Worm (Caenorhabditis elegans): ENCODE measurements around the gene ufm-1.
A peak's percentile ranks its signal among the peaks of the same experiment; 100 is the strongest.

The ufm-1 gene

ce11 chrIII:7858407-7859029 lies at the start of gene ufm-1, which contains the start of gene coq-5:
Gene ufm-1 (plus strand): TSS chrIII:7858979.
Gene coq-5 (minus strand): TSS chrIII:7858457.
- TF ChIP-seq ceh-13 (GFP tag; optimal IDR thresholded peaks at IDR 0.05): no peak
- no peak for TF ChIP-seq scrt-1 (GFP tag; IDR thresholded peaks at IDR 0.05)
- no peak for TF ChIP-seq sea-1 (GFP tag; conservative IDR thresholded peaks at IDR 0.05)
- TF ChIP-seq hmg-4 (GFP tag; optimal IDR thresholded peaks at IDR 0.05): no peak
- no peak for TF ChIP-seq hnd-1 (tag; optimal IDR thresholded peaks at IDR 0.05)
- 0 out of 2 replicates have a peak, but pooled peaks have one; percentile 14 for TF ChIP-seq tbx-37 (GFP tag; conservative IDR thresholded peaks at IDR 0.05)
- no peak for TF ChIP-seq F13C5.2 (tag; optimal IDR thresholded peaks at IDR 0.05)
- no peak for TF ChIP-seq tra-4 (tag; optimal IDR thresholded peaks at IDR 0.05)

DNA sequence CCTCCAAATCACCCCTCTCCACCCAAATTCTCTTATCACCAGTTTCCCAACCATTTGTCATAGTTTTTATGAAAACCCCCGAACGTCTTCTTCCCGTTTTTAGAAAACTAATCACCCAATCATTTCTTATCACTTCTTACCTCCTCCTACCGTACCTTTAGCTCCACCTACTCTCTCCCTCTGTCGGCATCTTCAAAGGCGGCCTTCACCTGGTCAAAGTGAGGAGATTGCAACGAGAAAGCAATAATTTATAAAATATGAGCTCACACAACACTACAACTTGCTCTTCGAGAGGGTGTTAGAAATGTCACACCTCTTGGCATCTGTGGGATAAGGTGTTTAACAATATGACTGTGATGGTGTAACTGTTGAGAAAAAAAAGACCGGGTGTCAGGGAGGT lies 49.7 kb upstream of the ufm-1 start:
- TF ChIP-seq hmbx-1 (tag; optimal IDR thresholded peaks at IDR 0.05) (no peak), F13C5.2 (tag; optimal IDR thresholded peaks at IDR 0.05) (no peak), aly-1 (tag; optimal IDR thresholded peaks at IDR 0.05) (no peak), pes-1 (GFP tag; IDR thresholded peaks at IDR 0.05) (no peak), scrt-1 (GFP tag; IDR thresholded peaks at IDR 0.05) (no peak), B0310.2 (tag; optimal IDR thresholded peaks at IDR 0.05) (no peak), ceh-13 (GFP tag; optimal IDR thresholded peaks at IDR 0.05) (no peak), ama-1 (optimal IDR thresholded peaks at IDR 0.05) (no peak), ceh-36 (tag; optimal IDR thresholded peaks at IDR 0.05) (no peak), ets-7 (tag; optimal IDR thresholded peaks at IDR 0.05) (no peak), hnd-1 (tag; optimal IDR thresholded peaks at IDR 0.05) (no peak), tbx-37 (GFP tag; conservative IDR thresholded peaks at IDR 0.05) (no peak), tbx-11 (GFP tag; IDR thresholded peaks at IDR 0.05) (no peak), tra-4 (tag; optimal IDR thresholded peaks at IDR 0.05) (no peak), flt-1 (GFP tag; IDR thresholded peaks at IDR 0.05) (no peak), hmg-4 (GFP tag; optimal IDR thresholded peaks at IDR 0.05) (no peak), sea-1 (GFP tag; conservative IDR thresholded peaks at IDR 0.05) (no peak)

- TF ChIP-seq ets-7 (tag; optimal IDR thresholded peaks at IDR 0.05) (no peak), flt-1 (GFP tag; IDR thresholded peaks at IDR 0.05) (no peak), pes-1 (GFP tag; IDR thresholded peaks at IDR 0.05) (no peak), hnd-1 (tag; optimal IDR thresholded peaks at IDR 0.05) (no peak), B0310.2 (tag; optimal IDR thresholded peaks at IDR 0.05) (no peak), scrt-1 (GFP tag; IDR thresholded peaks at IDR 0.05) (no peak), sea-1 (GFP tag; conservative IDR thresholded peaks at IDR 0.05) (no peak), tra-4 (tag; optimal IDR thresholded peaks at IDR 0.05) (no peak), ama-1 (optimal IDR thresholded peaks at IDR 0.05) (no peak), tbx-37 (GFP tag; conservative IDR thresholded peaks at IDR 0.05) (no peak), ceh-36 (tag; optimal IDR thresholded peaks at IDR 0.05) (no peak), F13C5.2 (tag; optimal IDR thresholded peaks at IDR 0.05) (no peak), ceh-13 (GFP tag; optimal IDR thresholded peaks at IDR 0.05) (no peak), tbx-11 (GFP tag; IDR thresholded peaks at IDR 0.05) (no peak)
Observed at ce11 chrIII:7812208-7812880, 46.4 kb upstream of the ufm-1 start.

ce11 chrIII:7814159-7815055 lies 44.4 kb upstream of the ufm-1 start, which contains the start of gene egl-5:
Gene egl-5 (plus strand): TSS chrIII:7814374.
- TF ChIP-seq hmbx-1 (tag; optimal IDR thresholded peaks at IDR 0.05) (no peak), aly-1 (tag; optimal IDR thresholded peaks at IDR 0.05) (no peak), hnd-1 (tag; optimal IDR thresholded peaks at IDR 0.05) (no peak), ceh-36 (tag; optimal IDR thresholded peaks at IDR 0.05) (no peak), tbx-11 (GFP tag; IDR thresholded peaks at IDR 0.05) (no peak), ama-1 (optimal IDR thresholded peaks at IDR 0.05) (no peak), ets-7 (tag; optimal IDR thresholded peaks at IDR 0.05) (no peak), scrt-1 (GFP tag; IDR thresholded peaks at IDR 0.05) (no peak), tbx-37 (GFP tag; conservative IDR thresholded peaks at IDR 0.05) (no peak), sea-1 (GFP tag; conservative IDR thresholded peaks at IDR 0.05) (no peak), B0310.2 (tag; optimal IDR thresholded peaks at IDR 0.05) (no peak), tra-4 (tag; optimal IDR thresholded peaks at IDR 0.05) (no peak), hmg-4 (GFP tag; optimal IDR thresholded peaks at IDR 0.05) (no peak)

DNA sequence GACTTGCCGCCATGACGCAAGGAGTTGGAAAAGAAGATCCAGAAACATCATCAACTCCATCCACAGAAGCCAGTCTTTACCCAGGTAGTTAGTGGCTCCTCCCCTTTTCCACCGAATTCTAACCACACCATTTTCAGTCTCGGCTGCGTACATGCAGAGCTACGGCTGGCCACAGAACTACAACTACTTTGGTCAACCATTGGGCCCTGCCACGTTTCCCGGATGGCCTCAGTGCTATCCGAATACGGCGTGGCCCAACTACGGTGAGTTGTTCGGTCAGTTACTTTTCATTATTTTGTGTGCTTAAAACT lies 43.8 kb upstream of the ufm-1 start:
- TF ChIP-seq ceh-13 (GFP tag; optimal IDR thresholded peaks at IDR 0.05): no peak

DNA sequence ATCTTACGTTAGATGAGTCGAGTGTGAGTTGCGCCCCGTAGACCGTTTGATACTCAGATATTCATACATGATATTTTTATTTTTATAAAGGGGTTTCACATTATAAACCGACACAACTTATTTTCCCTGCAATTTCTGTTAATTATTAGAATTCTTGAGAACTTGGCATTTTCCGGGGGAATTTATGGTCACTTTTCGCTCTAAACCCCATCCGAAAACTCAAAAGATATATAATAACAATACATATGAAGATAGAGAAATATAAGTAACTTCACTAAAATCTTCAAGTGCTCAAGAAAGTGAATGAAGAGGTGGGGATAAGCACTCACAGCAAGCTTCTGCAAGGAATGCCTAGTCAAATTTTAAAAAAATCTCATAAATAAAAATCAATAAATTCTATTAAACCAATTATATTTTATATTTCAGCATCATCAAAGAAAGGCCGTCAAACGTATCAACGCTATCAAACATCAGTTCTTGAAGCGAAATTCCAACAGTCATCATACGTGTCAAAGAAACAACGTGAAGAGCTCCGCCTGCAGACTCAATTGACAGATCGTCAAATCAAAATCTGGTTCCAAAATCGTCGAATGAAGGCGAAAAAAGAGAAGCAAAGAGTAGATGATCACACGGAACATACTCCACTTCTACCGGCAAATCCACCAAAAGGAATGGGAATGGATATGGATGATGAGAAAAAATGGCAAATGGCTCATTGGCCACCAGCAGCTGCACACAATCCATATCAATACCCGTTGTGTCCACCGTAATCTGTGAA lies 43.0 kb upstream of the ufm-1 start:
- TF ChIP-seq ceh-36 (tag; optimal IDR thresholded peaks at IDR 0.05) (no peak), pes-1 (GFP tag; IDR thresholded peaks at IDR 0.05) (no peak), flt-1 (GFP tag; IDR thresholded peaks at IDR 0.05) (no peak), ceh-13 (GFP tag; optimal IDR thresholded peaks at IDR 0.05) (no peak), ama-1 (optimal IDR thresholded peaks at IDR 0.05) (no peak), hnd-1 (tag; optimal IDR thresholded peaks at IDR 0.05) (no peak), F13C5.2 (tag; optimal IDR thresholded peaks at IDR 0.05) (no peak), tbx-11 (GFP tag; IDR thresholded peaks at IDR 0.05) (no peak), ets-7 (tag; optimal IDR thresholded peaks at IDR 0.05) (no peak), hmbx-1 (tag; optimal IDR thresholded peaks at IDR 0.05) (no peak), aly-1 (tag; optimal IDR thresholded peaks at IDR 0.05) (no peak), tbx-37 (GFP tag; conservative IDR thresholded peaks at IDR 0.05) (no peak), scrt-1 (GFP tag; IDR thresholded peaks at IDR 0.05) (no peak), B0310.2 (tag; optimal IDR thresholded peaks at IDR 0.05) (no peak), hmg-4 (GFP tag; optimal IDR thresholded peaks at IDR 0.05) (no peak), sea-1 (GFP tag; conservative IDR thresholded peaks at IDR 0.05) (no peak), tra-4 (tag; optimal IDR thresholded peaks at IDR 0.05) (no peak)

All from whole organism, early embryonic.